Worm (Caenorhabditis elegans) whole organism, late embryonic: ENCODE measurements around the gene ins-17.

Experiments used
- T23F11.4 ChIP-seq: fragments of 200-800 bp; sonication (Bioruptor generic); optimal IDR thresholded peaks from 2 replicates; lab custom pipeline; 2018; ENCODE audit warnings: mild to moderate bottlenecking, missing genetic modification characterization, missing compliant biosample characterization
- ceh-2 ChIP-seq: sonication (generic microtip); optimal IDR thresholded peaks from 2 replicates; lab custom pipeline; 2016; ENCODE audit warnings: missing genotype, missing genetic modification characterization, missing compliant biosample characterization
- ceh-30 ChIP-seq: fragments of 150-350 bp; optimal IDR thresholded peaks from 2 replicates; lab custom pipeline; 2014; ENCODE audit warnings: missing biosample characterization, missing genetic modification characterization

- no peak for TF ChIP-seq ceh-30
- no peak for TF ChIP-seq T23F11.4 (GFP tag; lab: Kevin White, UChicago)
- no peak for TF ChIP-seq ceh-2
Measured at ce11 chrIII:4513926-4514325, 36.6 kb upstream of the ins-17 start.
